Worm (Caenorhabditis elegans) whole organism, L4 larva: ENCODE measurements around the gene ard-1.
A peak's percentile ranks its signal among the peaks of the same experiment; 100 is the strongest.

Experiments used
- F10B5.3 ChIP-seq: sonication (generic microtip); optimal IDR thresholded peaks from 2 replicates; lab custom pipeline; 2016; ENCODE audit warnings: mild to moderate bottlenecking, missing genetic modification characterization, missing compliant biosample characterization
- F44E2.7 ChIP-seq: fragments of 200-800 bp; sonication (Bioruptor generic); IDR thresholded peaks from 2 replicates; pipeline ENCODE4 v2.1.2; 2022; ENCODE audit warnings: missing genetic modification characterization, missing compliant biosample characterization
- T20F7.1 ChIP-seq: fragments of 200-800 bp; sonication (Bioruptor generic); optimal IDR thresholded peaks from 2 replicates; lab custom pipeline; 2018; ENCODE audit warnings: mild to moderate bottlenecking, missing genetic modification characterization, missing compliant biosample characterization
- T26A8.4 ChIP-seq: fragments of 200-800 bp; sonication (Bioruptor generic); IDR thresholded peaks from 2 replicates; pipeline ENCODE4 v1.3.6; 2022; ENCODE audit warnings: missing genetic modification characterization, missing compliant biosample characterization
- Y48G9A.11 ChIP-seq: fragments of 200-800 bp; sonication (Bioruptor generic); IDR thresholded peaks from 2 replicates; pipeline ENCODE4 v1.3.6; 2022; ENCODE audit warnings: missing genetic modification reagents, missing genetic modification characterization, missing compliant biosample characterization
- Y5F2A.4 ChIP-seq: fragments of 200-800 bp; sonication (Bioruptor generic); optimal IDR thresholded peaks from 2 replicates; lab custom pipeline; 2018; ENCODE audit warnings: mild to moderate bottlenecking, missing genetic modification characterization, missing compliant biosample characterization
- ZK546.5 ChIP-seq, 2 experiments: sonication (generic microtip); optimal IDR thresholded peaks; 2 replicates each; lab custom pipeline; 2017; ENCODE audit warnings: missing biosample characterization in 2 of 2, missing genetic modification characterization in 2 of 2
- ama-1 ChIP-seq: fragments of 150-350 bp; optimal IDR thresholded peaks from 2 replicates; lab custom pipeline; 2014; ENCODE audit warnings: inconsistent platforms, mixed read lengths
- arid-1 ChIP-seq: fragments of 200-800 bp; sonication (Bioruptor generic); conservative IDR thresholded peaks from 2 replicates; pipeline ENCODE4 v1.3.6; 2022; ENCODE audit warnings: missing genetic modification reagents, missing genetic modification characterization, missing compliant biosample characterization
- ceh-62 ChIP-seq: sonication (generic microtip); optimal IDR thresholded peaks from 2 replicates; lab custom pipeline; 2017; ENCODE audit warnings: missing biosample characterization, missing genetic modification characterization
- ceh-82 ChIP-seq: sonication (generic microtip); optimal IDR thresholded peaks from 2 replicates; lab custom pipeline; 2017; ENCODE audit warnings: missing biosample characterization, missing genetic modification characterization
- ces-1 ChIP-seq: fragments of 150-350 bp; sonication (generic microtip); optimal IDR thresholded peaks from 4 replicates; lab custom pipeline; 2014; ENCODE audit warnings: missing biosample characterization, missing genetic modification reagents, missing genetic modification characterization
- daf-16 ChIP-seq, 3 experiments: sonication (generic microtip); optimal IDR thresholded peaks; 2 replicates each; lab custom pipeline; 2016 to 2017; ENCODE audit warnings: missing genetic modification characterization in 3 of 3, missing genetic modification reagents in 3 of 3, mild to moderate bottlenecking in 2 of 3, missing compliant biosample characterization in 2 of 3, missing biosample characterization in 1 of 3, moderate library complexity in 1 of 3
- daf-19 ChIP-seq: fragments of 200-800 bp; sonication (Bioruptor generic); conservative IDR thresholded peaks from 2 replicates; pipeline ENCODE4 v1.3.6; 2022; ENCODE audit warnings: missing genetic modification characterization, missing compliant biosample characterization
- daf-8 ChIP-seq: fragments of 200-800 bp; sonication (Bioruptor generic); IDR thresholded peaks from 2 replicates; pipeline ENCODE4 v1.3.6; 2022; ENCODE audit warnings: missing genetic modification characterization, missing compliant biosample characterization
- dmd-8 ChIP-seq: fragments of 200-800 bp; sonication (Bioruptor generic); IDR thresholded peaks from 2 replicates; pipeline ENCODE4 v1.3.6; 2022; ENCODE audit warnings: missing genetic modification characterization, missing compliant biosample characterization
- dve-1 ChIP-seq: sonication (generic microtip); optimal IDR thresholded peaks from 2 replicates; lab custom pipeline; 2017; ENCODE audit warnings: antibody characterized with exemption, mild to moderate bottlenecking, missing genetic modification characterization, missing compliant biosample characterization; ENCODE audit not compliant: insufficient read depth
- egl-27 ChIP-seq: sonication (generic microtip); optimal IDR thresholded peaks from 3 replicates; lab custom pipeline; 2017; ENCODE audit warnings: missing biosample characterization, missing genetic modification reagents, missing genetic modification characterization
- hif-1 ChIP-seq, 2 experiments: sonication (generic microtip); optimal IDR thresholded peaks; 2 replicates each; lab custom pipeline; 2016 to 2017; ENCODE audit warnings: missing compliant biosample characterization in 2 of 2, missing genetic modification characterization in 2 of 2, missing genetic modification reagents in 2 of 2, missing genotype in 2 of 2, mild to moderate bottlenecking in 1 of 2
- hlh-11 ChIP-seq: fragments of 200-800 bp; sonication (Bioruptor generic); optimal IDR thresholded peaks from 2 replicates; lab custom pipeline; 2018; ENCODE audit warnings: mild to moderate bottlenecking, missing genetic modification characterization, missing compliant biosample characterization
- hlh-30 ChIP-seq: sonication (generic microtip); optimal IDR thresholded peaks from 2 replicates; lab custom pipeline; 2017; ENCODE audit warnings: antibody characterized with exemption, mild to moderate bottlenecking, missing genetic modification characterization, missing compliant biosample characterization; ENCODE audit not compliant: insufficient read depth
- jun-1 ChIP-seq: fragments of 150-350 bp; optimal IDR thresholded peaks from 2 replicates; lab custom pipeline; 2014; ENCODE audit warnings: missing biosample characterization, missing genetic modification reagents, missing genetic modification characterization
- lin-1 ChIP-seq: fragments of 200-800 bp; sonication (Bioruptor generic); IDR thresholded peaks from 2 replicates; pipeline ENCODE4 v1.3.6; 2022; ENCODE audit warnings: missing genetic modification reagents, missing genetic modification characterization, missing compliant biosample characterization
- lin-13 ChIP-seq: fragments of 150-350 bp; optimal IDR thresholded peaks from 2 replicates; lab custom pipeline; 2014; ENCODE audit warnings: missing biosample characterization, missing genetic modification reagents, missing genetic modification characterization
- lin-29 ChIP-seq: fragments of 200-800 bp; sonication (Bioruptor generic); IDR thresholded peaks from 2 replicates; pipeline ENCODE4 v1.3.6; 2022; ENCODE audit warnings: missing genetic modification reagents, missing genetic modification characterization, missing compliant biosample characterization
- lin-38 ChIP-seq: fragments of 200-800 bp; sonication (Bioruptor generic); IDR thresholded peaks from 2 replicates; pipeline ENCODE4 v1.3.6; 2022; ENCODE audit warnings: missing genetic modification reagents, missing genetic modification characterization, missing compliant biosample characterization
- mdt-29 ChIP-seq: fragments of 200-800 bp; sonication (Bioruptor generic); IDR thresholded peaks from 2 replicates; pipeline ENCODE4 v1.3.6; 2022; ENCODE audit warnings: missing genetic modification reagents, missing genetic modification characterization, missing compliant biosample characterization
- mep-1 ChIP-seq: fragments of 150-350 bp; sonication (generic microtip); optimal IDR thresholded peaks from 3 replicates; lab custom pipeline; 2014; ENCODE audit warnings: missing biosample characterization, missing genetic modification characterization
- mes-2 ChIP-seq: sonication (generic microtip); optimal IDR thresholded peaks from 2 replicates; lab custom pipeline; 2016; ENCODE audit warnings: missing genotype, mild to moderate bottlenecking, missing genetic modification characterization, missing compliant biosample characterization; ENCODE audit not compliant: poor library complexity, severe bottlenecking
- mxl-2 ChIP-seq: fragments of 200-800 bp; sonication (Bioruptor generic); conservative IDR thresholded peaks from 2 replicates; pipeline ENCODE4 v1.3.6; 2022; ENCODE audit warnings: missing genetic modification reagents, missing genetic modification characterization, missing compliant biosample characterization
- nhr-10 ChIP-seq: fragments of 150-350 bp; optimal IDR thresholded peaks from 2 replicates; lab custom pipeline; 2014; ENCODE audit warnings: missing biosample characterization, missing genetic modification characterization
- nhr-11 ChIP-seq: fragments of 150-350 bp; optimal IDR thresholded peaks from 2 replicates; lab custom pipeline; 2014; ENCODE audit warnings: missing biosample characterization, missing genetic modification characterization
- nhr-237 ChIP-seq: sonication (generic microtip); optimal IDR thresholded peaks from 2 replicates; lab custom pipeline; 2017; ENCODE audit warnings: missing biosample characterization, missing genetic modification characterization
- nhr-25 ChIP-seq: sonication (generic microtip); optimal IDR thresholded peaks from 2 replicates; lab custom pipeline; 2017; ENCODE audit warnings: missing genetic modification characterization, mild to moderate bottlenecking, missing compliant biosample characterization, antibody characterized with exemption, moderate library complexity, borderline replicate concordance; ENCODE audit not compliant: insufficient read depth
- nhr-28 ChIP-seq: fragments of 150-350 bp; optimal IDR thresholded peaks from 2 replicates; lab custom pipeline; 2014; ENCODE audit warnings: missing biosample characterization, missing genetic modification characterization
- nhr-42 ChIP-seq: fragments of 200-800 bp; sonication (Bioruptor generic); IDR thresholded peaks from 2 replicates; pipeline ENCODE4 v1.3.6; 2022; ENCODE audit warnings: missing genetic modification characterization, missing compliant biosample characterization
- nhr-6 ChIP-seq: fragments of 150-350 bp; optimal IDR thresholded peaks from 2 replicates; lab custom pipeline; 2014; ENCODE audit warnings: missing biosample characterization, missing genetic modification characterization
- php-3 ChIP-seq: fragments of 200-800 bp; sonication (Bioruptor generic); IDR thresholded peaks from 2 replicates; pipeline ENCODE4 v1.3.6; 2022; ENCODE audit warnings: missing genetic modification reagents, missing genetic modification characterization, missing compliant biosample characterization
- rbr-2 ChIP-seq: sonication (generic microtip); optimal IDR thresholded peaks from 2 replicates; lab custom pipeline; 2016; ENCODE audit warnings: missing genotype, missing genetic modification characterization, missing compliant biosample characterization
- set-16 ChIP-seq: fragments of 200-800 bp; sonication (Bioruptor generic); IDR thresholded peaks from 2 replicates; pipeline ENCODE4 v1.3.6; 2022; ENCODE audit warnings: missing genetic modification reagents, missing genetic modification characterization, missing compliant biosample characterization
- skn-1 ChIP-seq: fragments of 150-350 bp; optimal IDR thresholded peaks from 2 replicates; lab custom pipeline; 2014; ENCODE audit warnings: missing biosample characterization, missing genetic modification characterization
- snpc-4 ChIP-seq: fragments of 150-350 bp; optimal IDR thresholded peaks from 2 replicates; lab custom pipeline; 2014; ENCODE audit warnings: missing biosample characterization, missing genetic modification characterization
- spr-1 ChIP-seq: sonication (generic microtip); optimal IDR thresholded peaks from 2 replicates; lab custom pipeline; 2016; ENCODE audit warnings: mild to moderate bottlenecking, missing genetic modification characterization, missing compliant biosample characterization
- spr-3 ChIP-seq: fragments of 200-800 bp; sonication (Bioruptor generic); optimal IDR thresholded peaks from 2 replicates; lab custom pipeline; 2018; ENCODE audit warnings: mild to moderate bottlenecking, missing genetic modification characterization, missing compliant biosample characterization
- unc-130 ChIP-seq: sonication (generic microtip); optimal IDR thresholded peaks from 2 replicates; lab custom pipeline; 2016; ENCODE audit warnings: missing genetic modification reagents, missing genetic modification characterization, missing compliant biosample characterization

Gene ard-1

DNA sequence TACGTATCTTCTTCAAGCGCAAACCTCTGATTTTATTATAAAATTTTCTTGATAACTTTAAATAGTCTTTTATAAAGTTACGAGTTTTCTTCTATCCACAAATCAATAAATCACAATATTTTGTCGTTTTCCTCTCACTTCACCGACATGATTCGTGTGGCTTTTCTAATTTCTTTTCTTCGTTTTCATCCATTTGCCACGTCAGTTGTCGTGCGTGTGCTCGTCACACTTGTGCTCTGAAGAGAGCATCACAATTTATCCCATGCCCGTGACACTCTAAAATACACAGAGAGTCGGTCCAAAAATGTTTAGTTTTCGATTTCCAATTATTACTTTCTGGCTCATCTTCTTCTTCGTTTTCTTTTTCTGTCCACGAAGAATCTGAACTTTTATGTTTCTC lies 19.2 kb upstream of the ard-1 start:
- TF ChIP-seq nhr-42 (GFP tag; lab: Robert Waterston, UW) (no peak), hlh-30 (peak; percentile 36)
- TF ChIP-seq, all 104 proteins: peak for 1

DNA sequence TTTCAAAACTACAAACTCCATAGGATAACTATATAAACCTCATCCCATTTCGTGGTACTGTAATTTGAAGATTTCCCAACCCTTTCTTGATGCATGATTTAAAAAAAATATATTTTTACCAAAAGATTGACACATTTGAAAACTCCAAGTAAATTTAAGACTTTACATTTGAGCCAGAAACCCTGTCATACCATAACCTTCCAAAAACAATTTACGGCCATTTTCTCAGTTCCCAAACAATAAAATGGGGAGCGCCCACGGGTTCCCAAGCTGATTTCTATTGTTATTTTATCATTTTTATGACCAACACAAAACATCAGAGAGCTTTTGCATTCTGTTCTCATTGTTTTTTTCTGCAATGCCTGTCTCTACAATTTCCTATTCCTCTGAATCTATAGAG lies 18.4 kb upstream of the ard-1 start, which contains the start of gene clc-9:
Gene clc-9 (plus strand): TSS at position 301 of the 400 bp plus-strand sequence.
- no peak for TF ChIP-seq F10B5.3
- TF ChIP-seq egl-27 (tag; lab: Kevin White, UChicago): no peak
- no peak for TF ChIP-seq mes-2 (tag; lab: Kevin White, UChicago)
- TF ChIP-seq dve-1: no peak
- TF ChIP-seq Y5F2A.4 (GFP tag; lab: Kevin White, UChicago): no peak
- no peak for TF ChIP-seq set-16 (GFP tag; lab: Robert Waterston, UW)
- TF ChIP-seq lin-1 (GFP tag; lab: Robert Waterston, UW): no peak
- TF ChIP-seq hlh-11 (tag; lab: Kevin White, UChicago): no peak
- TF ChIP-seq ceh-62: no peak
- no peak for TF ChIP-seq nhr-42 (GFP tag; lab: Robert Waterston, UW)
- no peak for TF ChIP-seq skn-1
- no peak for TF ChIP-seq nhr-6 (tag; lab: Kevin White, UChicago)
- TF ChIP-seq unc-130 (GFP tag; lab: Kevin White, UChicago): no peak

DNA sequence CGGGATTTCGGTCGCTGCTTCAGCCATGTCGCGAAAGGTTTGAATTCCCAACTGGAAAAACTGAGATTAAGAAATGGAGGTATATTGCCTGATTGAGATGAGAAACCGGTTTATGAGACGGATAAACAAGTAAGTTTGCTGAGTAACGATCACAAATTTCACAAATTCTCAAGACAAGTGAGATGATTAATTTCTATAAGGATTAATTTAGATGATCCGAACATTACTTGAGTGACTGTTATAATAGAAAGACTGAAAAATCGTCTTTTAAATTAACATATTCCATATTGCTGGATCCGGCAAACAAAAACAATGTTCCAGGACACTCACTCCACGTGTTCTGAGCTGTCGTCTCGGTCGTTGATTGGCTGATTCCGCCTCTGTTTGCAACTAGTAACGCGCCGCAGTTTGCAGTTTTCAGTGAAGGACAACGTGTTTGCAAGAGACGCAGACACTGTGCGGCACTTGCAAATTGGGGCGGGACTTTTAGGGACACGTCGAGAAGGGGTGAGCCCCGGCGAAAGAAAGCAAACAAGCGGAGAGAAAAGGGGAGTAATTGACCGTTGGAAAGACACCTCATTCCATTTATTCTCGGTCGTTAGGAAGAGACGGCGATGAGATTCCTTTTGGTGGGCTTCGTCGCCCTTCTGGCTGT lies 12.1 kb upstream of the ard-1 start, which contains the start of the genes imp-2 and enpl-1:
Gene imp-2 (minus strand): TSS at position 51 of the 655 bp plus-strand sequence.
Gene enpl-1 (plus strand): TSS at position 462 of the 655 bp plus-strand sequence.
- TF ChIP-seq nhr-11 (tag; lab: Kevin White, UChicago) (peak; percentile 83), hlh-11 (tag; lab: Kevin White, UChicago) (peak; percentile 96), mes-2 (tag; lab: Kevin White, UChicago) (peak; percentile 83), lin-38 (GFP tag; lab: Robert Waterston, UW) (peak; percentile 80), Y48G9A.11 (GFP tag; lab: Robert Waterston, UW) (no peak), ama-1 (lab: Kevin White, UChicago) (peak; percentile 21), mxl-2 (GFP tag; lab: Robert Waterston, UW) (no peak), nhr-28 (tag; lab: Kevin White, UChicago) (peak; percentile 73), dmd-8 (GFP tag; lab: Robert Waterston, UW) (0 out of 2 replicates have a peak, but pooled peaks have one; percentile 53), spr-3 (GFP tag; lab: Kevin White, UChicago) (peak; percentile 11), nhr-237 (tag; lab: Kevin White, UChicago) (no peak), hif-1 (tag; optimal IDR thresholded peaks at IDR 0.05; lab: Kevin White, UChicago) (peak; percentile 18 to 69), dve-1 (peak; percentile 93), F10B5.3 (peak; percentile 69), daf-19 (GFP tag; lab: Robert Waterston, UW) (no peak), mdt-29 (GFP tag; lab: Robert Waterston, UW) (peak; percentile 60; the same call in 1 of the 2 replicates), ces-1 (GFP tag; lab: Kevin White, UChicago) (no peak), daf-8 (GFP tag; lab: Robert Waterston, UW) (no peak), T26A8.4 (GFP tag; lab: Robert Waterston, UW) (peak; percentile 89), rbr-2 (tag; lab: Kevin White, UChicago) (peak; percentile 90), Y5F2A.4 (GFP tag; lab: Kevin White, UChicago) (no peak), lin-29 (GFP tag; lab: Robert Waterston, UW) (peak; percentile 52; the same call in 1 of the 2 replicates), F44E2.7 (GFP tag; lab: Robert Waterston, UW) (no peak), snpc-4 (tag; lab: Kevin White, UChicago) (no peak), nhr-25 (tag; lab: Kevin White, UChicago) (peak; percentile 65), mep-1 (tag; lab: Kevin White, UChicago) (peak; percentile 96), spr-1 (tag; lab: Kevin White, UChicago) (peak; percentile 59), T20F7.1 (GFP tag; lab: Kevin White, UChicago) (peak; percentile 85), daf-16 (GFP tag; optimal IDR thresholded peaks at IDR 0.05; lab: Kevin White, UChicago) (peak in 1 of 2 experiments; percentile 74), daf-16 (tag; optimal IDR thresholded peaks at IDR 0.05; lab: Kevin White, UChicago) (peak; percentile 72), lin-13 (GFP tag; lab: Kevin White, UChicago) (peak; percentile 83), php-3 (GFP tag; lab: Robert Waterston, UW) (peak; percentile 69; the same call in 1 of the 2 replicates), jun-1 (peak; percentile 71), ceh-82 (tag; lab: Kevin White, UChicago) (no peak), nhr-10 (tag; lab: Kevin White, UChicago) (peak; percentile 30), arid-1 (peak; percentile 71), ZK546.5 (tag; optimal IDR thresholded peaks at IDR 0.05; lab: Kevin White, UChicago) (peak in 1 of 2 experiments; percentile 44)
